Worm (Caenorhabditis elegans) whole organism, L2 larva: Measurements from ENCODE around the gene hst-3.2.

ENCODE experiments used
- C34F6.9 ChIP-seq: fragments of 150-350 bp; optimal IDR thresholded peaks from 2 replicates; lab custom pipeline; 2014; ENCODE audit warnings: missing biosample characterization, missing genetic modification characterization
- ama-1 ChIP-seq: fragments of 150-350 bp; optimal IDR thresholded peaks from 2 replicates; lab custom pipeline; 2018; ENCODE audit warnings: inconsistent platforms
- ceh-16 ChIP-seq: fragments of 150-350 bp; optimal IDR thresholded peaks from 2 replicates; lab custom pipeline; 2014; ENCODE audit warnings: missing biosample characterization, missing genetic modification characterization
- egl-27 ChIP-seq: sonication (generic microtip); optimal IDR thresholded peaks from 3 replicates; lab custom pipeline; 2017; ENCODE audit warnings: missing biosample characterization, missing genetic modification reagents, missing genetic modification characterization
- elt-1 ChIP-seq: fragments of 150-350 bp; optimal IDR thresholded peaks from 2 replicates; lab custom pipeline; 2014; ENCODE audit warnings: missing biosample characterization, missing genetic modification characterization
- lin-11 ChIP-seq: fragments of 150-350 bp; sonication (generic microtip); optimal IDR thresholded peaks from 2 replicates; lab custom pipeline; 2014; ENCODE audit warnings: missing biosample characterization, missing genetic modification characterization, inconsistent platforms, mixed read lengths
- lin-13 ChIP-seq: fragments of 150-350 bp; optimal IDR thresholded peaks from 2 replicates; lab custom pipeline; 2014; ENCODE audit warnings: missing biosample characterization, missing genetic modification reagents, missing genetic modification characterization
- lsy-2 ChIP-seq, 2 experiments: fragments of 150-350 bp in 1 of 2; sonication (generic microtip) in 1 of 2; optimal IDR thresholded peaks; 2 replicates each; lab custom pipeline; 2014 to 2017; ENCODE audit warnings: missing biosample characterization in 2 of 2, missing genetic modification characterization in 2 of 2
- nhr-12 ChIP-seq: fragments of 150-350 bp; optimal IDR thresholded peaks from 2 replicates; lab custom pipeline; 2014; ENCODE audit warnings: missing biosample characterization, missing genetic modification characterization
- nhr-237 ChIP-seq: fragments of 150-350 bp; optimal IDR thresholded peaks from 2 replicates; lab custom pipeline; 2014; ENCODE audit warnings: missing biosample characterization, missing genetic modification characterization
- nhr-25 ChIP-seq: fragments of 150-350 bp; sonication (generic microtip); optimal IDR thresholded peaks from 3 replicates; lab custom pipeline; 2014; ENCODE audit warnings: missing biosample characterization, missing genetic modification characterization
- nhr-77 ChIP-seq: fragments of 150-350 bp; optimal IDR thresholded peaks from 2 replicates; lab custom pipeline; 2014; ENCODE audit warnings: missing biosample characterization, missing genetic modification characterization
- unc-55 ChIP-seq: fragments of 150-350 bp; sonication (generic microtip); optimal IDR thresholded peaks from 3 replicates; lab custom pipeline; 2014; ENCODE audit warnings: missing biosample characterization, missing genetic modification reagents, missing genetic modification characterization

DNA sequence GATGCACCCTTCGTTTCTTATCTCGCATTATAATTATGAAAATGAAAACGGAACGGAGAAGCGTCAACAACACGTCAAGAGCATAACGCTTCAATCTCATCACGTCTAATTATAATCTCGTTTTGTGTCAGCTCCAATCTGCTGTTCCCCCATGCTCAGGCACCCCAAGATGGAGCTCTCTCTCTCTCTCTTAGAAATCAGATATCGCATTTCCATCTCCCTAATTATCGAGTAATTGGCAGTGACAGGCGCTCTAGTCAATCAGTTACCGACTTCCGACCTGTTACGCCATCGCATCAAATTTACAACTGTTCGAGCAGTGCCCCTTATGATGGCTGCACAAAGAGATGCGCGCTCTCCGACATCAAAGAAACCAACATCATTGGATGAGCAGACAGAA is 3.3 kb downstream of the hst-3.2 start:
- TF ChIP-seq lin-11 (tag; lab: Kevin White, UChicago) (no peak), unc-55 (GFP tag; lab: Kevin White, UChicago) (no peak), lin-13 (no peak), nhr-77 (tag; lab: Kevin White, UChicago) (no peak), nhr-237 (tag; lab: Kevin White, UChicago) (no peak), elt-1 (tag; lab: Kevin White, UChicago) (no peak), nhr-12 (tag; lab: Kevin White, UChicago) (no peak), ceh-16 (tag; lab: Kevin White, UChicago) (no peak), C34F6.9 (tag; lab: Kevin White, UChicago) (no peak), ama-1 (lab: Kevin White, UChicago) (no peak), lsy-2 (tag; optimal IDR thresholded peaks at IDR 0.05; lab: Kevin White, UChicago) (no peak), nhr-25 (tag; lab: Kevin White, UChicago) (no peak), egl-27 (tag; lab: Kevin White, UChicago) (no peak)
